Fruit fly (Drosophila melanogaster): ENCODE data around the gene Slbp.

Slbp gene

DNA sequence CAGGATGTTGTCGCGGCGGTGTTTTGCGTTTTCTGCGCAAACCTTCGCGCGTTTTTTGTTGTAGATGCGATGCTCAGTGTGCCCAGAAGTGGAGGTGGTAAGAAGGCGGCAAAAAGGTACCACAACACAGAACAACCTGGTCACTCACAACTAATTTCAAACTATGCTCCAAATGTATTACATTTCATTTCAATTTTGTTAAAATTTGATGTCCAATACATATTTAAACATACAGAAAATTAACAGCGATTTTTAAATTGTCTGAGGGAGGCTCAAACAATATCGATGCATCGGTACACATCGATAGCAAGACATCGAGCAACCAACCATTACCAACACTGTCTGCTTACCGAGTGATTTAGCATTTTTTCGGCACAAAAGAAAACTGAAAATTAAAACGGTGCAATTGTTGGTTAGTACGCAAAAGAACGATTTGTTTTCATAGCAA lies at the start of gene Slbp, which contains the start of gene Rpn2 (continued):
- TF ChIP-seq z (GFP tag; IDR thresholded peaks at IDR 0.05) (no peak), hth (optimal IDR thresholded peaks at IDR 0.05) (no peak), NC2α (GFP tag; optimal IDR thresholded peaks at IDR 0.05) (no peak), rib (GFP tag; IDR thresholded peaks at IDR 0.05) (no peak), bcd (GFP tag; optimal IDR thresholded peaks at IDR 0.05) (peak; percentile 28), da (GFP tag; optimal IDR thresholded peaks at IDR 0.05) (no peak), ewg (GFP tag; optimal IDR thresholded peaks at IDR 0.05) (peak; percentile 74), caup (GFP tag; optimal IDR thresholded peaks at IDR 0.05; ENCODE audit: severe bottlenecking) (peak; percentile 10), CG11696 (GFP tag; IDR thresholded peaks at IDR 0.05) (no peak), CG13123 (GFP tag; optimal IDR thresholded peaks at IDR 0.05) (no peak), CG10654 (GFP tag; optimal IDR thresholded peaks at IDR 0.05) (no peak), CG12769 (tag; optimal IDR thresholded peaks at IDR 0.05) (peak; percentile 58), wdn (GFP tag; IDR thresholded peaks at IDR 0.05) (no peak), abd-A (tag; optimal IDR thresholded peaks at IDR 0.05) (no peak), Drgx (GFP tag; IDR thresholded peaks at IDR 0.05) (no peak), CoRest (tag; optimal IDR thresholded peaks at IDR 0.05) (peak; percentile 50), pfk (GFP tag; optimal IDR thresholded peaks at IDR 0.05) (no peak), PHDP (tag; optimal IDR thresholded peaks at IDR 0.05) (peak; percentile 19), CG1529 (GFP tag; optimal IDR thresholded peaks at IDR 0.05) (no peak), CG18011 (GFP tag; optimal IDR thresholded peaks at IDR 0.05) (peak; percentile 30), Fer2 (tag; optimal IDR thresholded peaks at IDR 0.05) (no peak), D19B (GFP tag; optimal IDR thresholded peaks at IDR 0.05) (no peak), oc (tag; optimal IDR thresholded peaks at IDR 0.05) (no peak), zfh1 (GFP tag; IDR thresholded peaks at IDR 0.05) (no peak)

DNA sequence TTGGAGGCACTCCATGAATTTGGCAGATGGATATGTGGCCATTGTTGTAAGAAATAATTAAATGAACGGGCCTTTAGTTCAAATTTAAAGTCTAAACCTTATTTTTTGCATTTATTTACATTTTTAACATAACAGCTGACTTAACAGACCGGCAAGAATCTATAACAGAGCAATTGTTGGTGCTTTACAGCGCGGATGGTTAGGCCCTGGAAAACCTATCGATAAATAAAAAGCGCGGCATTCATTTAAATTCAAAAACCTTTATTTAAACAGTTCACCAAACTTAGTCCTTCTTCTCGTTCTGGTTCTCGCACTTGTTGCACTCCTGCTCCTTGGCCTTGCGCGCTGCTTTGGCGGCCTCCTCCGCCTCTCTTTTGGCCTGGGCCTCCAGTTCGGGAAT lies 49.4 kb upstream of the Slbp start, which contains the start of gene Mesh1:
Gene Mesh1 (minus strand): TSS at position 108 of the 400 bp plus-strand sequence.
- TF ChIP-seq CG5245 (GFP tag; optimal IDR thresholded peaks at IDR 0.05) (no peak), CG3407 (GFP tag; optimal IDR thresholded peaks at IDR 0.05) (no peak), CG4707 (GFP tag; optimal IDR thresholded peaks at IDR 0.05) (no peak), CG2678 (tag; optimal IDR thresholded peaks at IDR 0.05) (no peak), ato (GFP tag; IDR thresholded peaks at IDR 0.05; ENCODE audit: partially characterized antibody) (no peak), sens (GFP tag) (no peak), CG15514 (GFP tag; optimal IDR thresholded peaks at IDR 0.05) (peak; percentile 9), CG34422 (GFP tag; IDR thresholded peaks at IDR 0.05) (no peak), CG17186 (GFP tag; optimal IDR thresholded peaks at IDR 0.05) (peak; percentile 82), Abd-B (GFP tag; optimal IDR thresholded peaks at IDR 0.05) (no peak), BEAF-32 (GFP tag; optimal IDR thresholded peaks at IDR 0.05) (peak; percentile 34), CG12104 (GFP tag; optimal IDR thresholded peaks at IDR 0.05) (no peak), CG8089 (GFP tag; optimal IDR thresholded peaks at IDR 0.05) (no peak), CG17385 (GFP tag; optimal IDR thresholded peaks at IDR 0.05) (no peak), CoRest (tag; optimal IDR thresholded peaks at IDR 0.05) (no peak), pzg (GFP tag; optimal IDR thresholded peaks at IDR 0.05) (peak; percentile 38), CG9437 (GFP tag; optimal IDR thresholded peaks at IDR 0.05) (no peak), ewg (GFP tag; optimal IDR thresholded peaks at IDR 0.05) (no peak), nmo (GFP tag; optimal IDR thresholded peaks at IDR 0.05) (no peak), CG7928 (GFP tag; optimal IDR thresholded peaks at IDR 0.05) (peak; percentile 88), CG2116 (GFP tag; optimal IDR thresholded peaks at IDR 0.05) (peak; percentile 16), CG6175 (GFP tag; IDR thresholded peaks at IDR 0.05) (no peak), ttk (GFP tag; IDR thresholded peaks at IDR 0.05) (no peak), crp (GFP tag; optimal IDR thresholded peaks at IDR 0.05) (peak in 1 of 2 experiments; percentile 86), Dbx (GFP tag; IDR thresholded peaks at IDR 0.05) (no peak), Dref (GFP tag; IDR thresholded peaks at IDR 0.05) (peak; percentile 69), Hey (tag; optimal IDR thresholded peaks at IDR 0.05) (no peak), pum (GFP tag; optimal IDR thresholded peaks at IDR 0.05) (no peak), CG13287 (GFP tag; IDR thresholded peaks at IDR 0.05; ENCODE audit: partially characterized antibody) (peak; percentile 40; the same call in 1 of the 2 replicates)

Measured in whole organism, embryonic.